Worm (Caenorhabditis elegans) whole organism, L1 larva: ENCODE data around the gene fbxa-28.
A peak's percentile ranks its signal among the peaks of the same experiment; 100 is the strongest.

Experiments used
- C34B4.2 ChIP-seq: sonication (generic microtip); optimal IDR thresholded peaks from 2 replicates; lab custom pipeline; 2017; ENCODE audit warnings: mild to moderate bottlenecking, missing genetic modification characterization, missing compliant biosample characterization
- Y116A8C.19 ChIP-seq: sonication (generic microtip); optimal IDR thresholded peaks from 2 replicates; lab custom pipeline; 2016; ENCODE audit warnings: missing compliant biosample characterization, missing genetic modification characterization, borderline replicate concordance
- alr-1 ChIP-seq: fragments of 200-800 bp; sonication (Bioruptor generic); optimal IDR thresholded peaks from 2 replicates; lab custom pipeline; 2018; ENCODE audit warnings: borderline replicate concordance, mild to moderate bottlenecking, missing genetic modification characterization, missing compliant biosample characterization
- blmp-1 ChIP-seq: fragments of 150-350 bp; optimal IDR thresholded peaks from 2 replicates; lab custom pipeline; 2014; ENCODE audit warnings: missing biosample characterization, missing genetic modification characterization
- efl-1 ChIP-seq, 4 experiments: fragments of 150-350 bp; optimal IDR thresholded peaks in 3 of 4; peaks in 1 of 4; 1 replicate in 1 of 4; 2 replicates in 3 of 4; lab custom pipeline; 2014; ENCODE audit warnings: missing biosample characterization in 2 of 4, missing genetic modification characterization in 2 of 4, missing genetic modification reagents in 2 of 4
- egl-27 ChIP-seq, 2 experiments: fragments of 150-350 bp in 1 of 2; sonication (generic microtip); optimal IDR thresholded peaks; 3 replicates each; lab custom pipeline; 2017 to 2018; ENCODE audit warnings: missing biosample characterization in 2 of 2, missing genetic modification characterization in 2 of 2, missing genetic modification reagents in 2 of 2
- elt-2 ChIP-seq: sonication (generic microtip); optimal IDR thresholded peaks from 2 replicates; lab custom pipeline; 2016; ENCODE audit warnings: missing genetic modification characterization, mild to moderate bottlenecking, inconsistent platforms, missing compliant biosample characterization, missing genetic modification reagents
- lin-15B ChIP-seq: fragments of 150-350 bp; sonication (generic microtip); optimal IDR thresholded peaks from 3 replicates; lab custom pipeline; 2014; ENCODE audit warnings: missing biosample characterization, missing genetic modification characterization
- mdl-1 ChIP-seq, 2 experiments: fragments of 150-350 bp; optimal IDR thresholded peaks; 2 replicates each; lab custom pipeline; 2014 to 2017; ENCODE audit warnings: missing biosample characterization in 2 of 2, missing genetic modification characterization in 2 of 2, inconsistent platforms in 1 of 2
- mep-1 ChIP-seq: fragments of 150-350 bp; optimal IDR thresholded peaks from 2 replicates; lab custom pipeline; 2014; ENCODE audit warnings: missing biosample characterization, missing genetic modification characterization
- nhr-77 ChIP-seq: fragments of 150-350 bp; optimal IDR thresholded peaks from 2 replicates; lab custom pipeline; 2014; ENCODE audit warnings: missing biosample characterization, missing genetic modification characterization
- pqm-1 ChIP-seq: sonication (generic microtip); optimal IDR thresholded peaks from 3 replicates; lab custom pipeline; 2017; ENCODE audit warnings: missing biosample characterization, missing genetic modification characterization
- snpc-4 ChIP-seq: fragments of 150-350 bp; optimal IDR thresholded peaks from 2 replicates; lab custom pipeline; 2014; ENCODE audit warnings: missing biosample characterization, missing genetic modification characterization
- zag-1 ChIP-seq: fragments of 150-350 bp; optimal IDR thresholded peaks from 2 replicates; lab custom pipeline; 2014; ENCODE audit warnings: missing biosample characterization, missing genetic modification characterization

- TF ChIP-seq alr-1 (no peak), snpc-4 (no peak), C34B4.2 (tag; lab: Kevin White, UChicago) (no peak), egl-27 (tag; optimal IDR thresholded peaks at IDR 0.05; lab: Kevin White, UChicago) (no peak), efl-1 (optimal IDR thresholded peaks at IDR 0.05; lab: Kevin White, UChicago) (no peak), efl-1 (GFP tag; optimal IDR thresholded peaks at IDR 0.05 in 1 of 2; lab: Kevin White, UChicago) (peak in 1 of 2 experiments; percentile 51), mdl-1 (tag; optimal IDR thresholded peaks at IDR 0.05; lab: Kevin White, UChicago) (no peak), Y116A8C.19 (tag; lab: Kevin White, UChicago) (no peak), mep-1 (no peak), pqm-1 (tag; lab: Kevin White, UChicago) (no peak), nhr-77 (tag; lab: Kevin White, UChicago) (no peak), zag-1 (tag; lab: Kevin White, UChicago) (no peak), blmp-1 (tag; lab: Kevin White, UChicago) (no peak), elt-2 (tag; lab: Kevin White, UChicago) (no peak), lin-15B (tag; lab: Kevin White, UChicago) (no peak)
Measured at ce11 chrIII:1307333-1307732, 9.6 kb downstream of the fbxa-28 start.
